Fruit fly (Drosophila melanogaster): ENCODE results near the gene CG32066.

DNA sequence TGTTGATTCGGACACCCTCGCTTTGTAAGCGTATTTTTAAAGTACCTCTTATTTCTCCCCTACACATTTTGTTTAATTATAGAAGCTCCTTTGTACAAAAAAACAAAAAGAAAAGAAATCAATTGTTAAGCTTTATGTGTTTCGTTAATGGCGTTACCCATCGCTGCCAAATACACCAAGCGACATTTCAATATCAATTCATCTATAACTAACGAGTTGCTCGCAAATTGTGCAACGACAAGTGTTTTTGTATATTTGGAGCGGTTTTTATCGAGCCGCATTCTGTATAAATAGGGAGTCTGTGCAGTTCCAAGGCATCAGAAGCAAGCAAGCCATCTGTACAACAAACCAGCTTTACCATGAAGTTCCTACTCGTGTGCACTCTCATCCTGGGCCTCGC, 21.4 kb downstream of the CG32066 start, which contains the start of gene CG18628:
- TF ChIP-seq psq (optimal IDR thresholded peaks at IDR 0.05): no peak
- TF ChIP-seq CG8478 (optimal IDR thresholded peaks at IDR 0.05): no peak
- TF ChIP-seq usp (GFP tag; optimal IDR thresholded peaks at IDR 0.05): no peak
- no peak for TF ChIP-seq pan (optimal IDR thresholded peaks at IDR 0.05)

All from whole organism.